Worm (Caenorhabditis elegans): ENCODE results near the gene srx-32.

The srx-32 gene

DNA sequence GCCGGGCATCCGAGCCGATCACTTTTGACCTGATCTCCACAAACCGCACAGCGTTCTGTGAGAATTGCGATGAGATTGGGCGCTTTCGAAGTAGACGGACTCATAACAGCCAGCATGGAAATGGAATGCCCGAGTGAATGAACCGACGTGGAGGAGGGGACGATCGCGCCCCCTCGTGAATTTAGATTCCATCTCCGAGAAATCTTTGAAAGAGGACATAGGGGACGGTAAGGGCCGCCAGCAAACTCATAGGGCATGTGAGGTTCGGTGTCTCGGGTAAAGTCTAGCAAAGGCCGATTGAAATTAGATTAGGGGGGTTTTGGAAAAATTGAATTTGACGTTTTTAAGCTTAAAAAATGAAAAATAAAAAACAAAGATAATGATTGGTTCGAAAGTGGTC lies 16.0 kb downstream of the srx-32 start, which contains the start of gene nhr-270:
nhr-270 (minus strand) TSS at position 257 of the 400 bp plus-strand sequence.
- TF ChIP-seq syd-9 (tag; optimal IDR thresholded peaks at IDR 0.05) = no peak
- no peak for TF ChIP-seq unc-86 (tag; optimal IDR thresholded peaks at IDR 0.05)
- TF ChIP-seq unc-55 (GFP tag; optimal IDR thresholded peaks at IDR 0.05) = no peak
- TF ChIP-seq tbx-2 (tag; optimal IDR thresholded peaks at IDR 0.05) = no peak
- no peak for TF ChIP-seq nhr-232 (tag; optimal IDR thresholded peaks at IDR 0.05)
- TF ChIP-seq ceh-14 (tag; optimal IDR thresholded peaks at IDR 0.05) = no peak
- no peak for TF ChIP-seq unc-3 (GFP tag; conservative IDR thresholded peaks at IDR 0.05)
- TF ChIP-seq unc-3 (tag; optimal IDR thresholded peaks at IDR 0.05) = no peak
- TF ChIP-seq pag-3 (tag; optimal IDR thresholded peaks at IDR 0.05; ENCODE audit: borderline replicate concordance) = no peak
- TF ChIP-seq pha-2 (tag; optimal IDR thresholded peaks at IDR 0.05) = no peak
- TF ChIP-seq sox-4 (tag; optimal IDR thresholded peaks at IDR 0.05) = no peak
- no peak for TF ChIP-seq ceh-18 (tag; optimal IDR thresholded peaks at IDR 0.05)
- TF ChIP-seq ceh-2 (tag; optimal IDR thresholded peaks at IDR 0.05) = no peak
- TF ChIP-seq pha-4 (tag; optimal IDR thresholded peaks at IDR 0.05) = no peak
- TF ChIP-seq unc-42 (tag; optimal IDR thresholded peaks at IDR 0.05) = no peak

DNA sequence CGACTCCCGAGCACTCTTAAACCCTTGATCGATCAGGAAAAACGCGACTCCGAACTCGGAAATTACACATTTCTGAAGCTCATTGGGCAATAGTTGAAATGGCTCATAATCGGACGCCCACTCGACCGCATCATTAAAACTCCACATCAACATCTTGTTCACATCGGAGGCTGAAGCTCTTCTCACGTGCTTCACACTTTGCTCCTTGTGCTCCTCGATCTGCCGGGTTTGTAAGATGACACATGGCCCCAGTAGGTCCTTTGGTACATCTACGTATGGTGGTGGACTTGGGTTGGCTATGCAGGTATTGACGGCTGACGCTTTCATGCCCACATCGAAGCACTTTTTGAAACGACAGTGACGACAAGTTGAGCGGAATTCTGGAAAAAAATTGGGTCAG lies 17.1 kb downstream of the srx-32 start:
- TF ChIP-seq unc-86 (tag; optimal IDR thresholded peaks at IDR 0.05) (no peak), ceh-14 (tag; optimal IDR thresholded peaks at IDR 0.05) (no peak), ceh-19 (GFP tag; optimal IDR thresholded peaks at IDR 0.05) (no peak)

DNA sequence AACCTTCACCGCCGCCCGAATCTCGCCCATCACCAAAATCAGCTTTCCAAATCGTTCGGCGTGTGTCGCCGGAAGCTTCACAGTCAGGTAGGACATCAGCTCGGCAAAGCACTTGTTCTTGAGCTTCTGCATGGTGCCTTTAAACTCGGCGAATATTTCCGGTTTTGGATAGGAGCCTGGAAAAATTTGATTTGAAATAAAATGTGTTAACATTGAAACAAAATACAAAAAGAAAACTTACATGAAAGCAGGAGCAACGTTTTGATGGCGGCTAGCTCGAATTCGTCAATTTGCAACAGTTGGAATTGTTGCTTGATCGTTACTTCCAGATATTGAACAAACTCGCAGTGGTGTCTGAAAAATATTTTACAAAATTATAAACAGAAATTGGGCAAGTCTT lies 17.8 kb downstream of the srx-32 start:
- TF ChIP-seq hlh-30 (tag; optimal IDR thresholded peaks at IDR 0.05; ENCODE audit: insufficient read depth) (no peak), eyg-1 (tag; optimal IDR thresholded peaks at IDR 0.05) (no peak)

DNA sequence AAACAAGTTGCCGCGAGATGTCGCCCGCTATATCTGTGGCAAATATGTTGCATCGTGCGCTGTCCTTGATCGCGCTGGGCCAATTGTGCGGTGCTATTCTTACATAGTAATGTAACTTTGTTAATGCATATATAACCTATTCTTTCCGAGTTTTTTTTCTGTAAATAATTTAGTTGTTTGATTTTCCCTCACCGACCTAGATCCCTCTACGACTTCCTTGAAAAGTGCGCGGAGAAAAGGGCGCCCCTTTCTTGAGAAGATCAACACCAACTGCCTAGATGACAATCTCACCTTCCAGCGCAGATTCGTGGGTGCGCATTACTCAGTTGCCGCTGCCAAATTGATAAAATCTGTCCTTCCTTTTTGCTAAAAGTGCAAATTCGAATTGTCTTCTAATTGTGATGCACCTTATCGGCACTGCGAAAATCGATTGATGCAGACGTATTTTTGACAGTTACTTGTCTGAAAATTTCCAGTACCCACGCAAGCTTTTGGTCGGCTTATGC lies 18.9 kb downstream of the srx-32 start:
- TF ChIP-seq dve-1 (tag; optimal IDR thresholded peaks at IDR 0.05) (no peak), zip-5 (tag; optimal IDR thresholded peaks at IDR 0.05) (no peak), madf-2 (tag; optimal IDR thresholded peaks at IDR 0.05) (no peak), ceh-45 (GFP tag; IDR thresholded peaks at IDR 0.05) (no peak), pros-1 (tag; optimal IDR thresholded peaks at IDR 0.05) (no peak), nhr-232 (tag; optimal IDR thresholded peaks at IDR 0.05) (no peak), ahr-1 (tag; optimal IDR thresholded peaks at IDR 0.05) (no peak), rnt-1 (tag; optimal IDR thresholded peaks at IDR 0.05) (no peak), lin-11 (tag; optimal IDR thresholded peaks at IDR 0.05) (no peak), sox-4 (tag; optimal IDR thresholded peaks at IDR 0.05) (no peak), hlh-8 (tag; optimal IDR thresholded peaks at IDR 0.05) (no peak), K09A11.1 (tag; optimal IDR thresholded peaks at IDR 0.05; ENCODE audit: insufficient read depth) (no peak), hlh-15 (tag; optimal IDR thresholded peaks at IDR 0.05) (no peak), unc-3 (GFP tag; conservative IDR thresholded peaks at IDR 0.05) (no peak), unc-3 (tag; optimal IDR thresholded peaks at IDR 0.05) (no peak), ama-1 (optimal IDR thresholded peaks at IDR 0.05) (no peak), gmeb-2 (tag; optimal IDR thresholded peaks at IDR 0.05) (no peak), hlh-13 (GFP tag; optimal IDR thresholded peaks at IDR 0.05) (no peak), nhr-11 (tag; optimal IDR thresholded peaks at IDR 0.05) (no peak)

DNA sequence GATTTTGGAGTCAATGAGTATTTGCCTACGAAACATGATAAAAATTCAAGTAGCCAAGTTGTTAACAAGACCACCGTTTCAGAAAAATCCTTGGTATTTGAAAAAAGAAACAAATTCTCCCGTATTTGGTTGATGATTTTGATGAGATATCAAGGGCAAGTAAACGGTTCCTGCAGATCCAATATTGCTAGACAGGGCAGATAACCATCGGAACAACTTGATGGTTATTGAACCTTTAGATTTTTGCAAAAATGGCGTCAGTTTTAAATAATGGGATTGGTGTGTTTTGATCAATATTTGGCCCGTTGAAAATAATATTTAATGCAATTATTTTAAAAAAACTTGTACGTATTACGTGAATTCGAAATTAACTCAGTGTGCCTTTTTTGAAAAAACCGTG lies 20.3 kb downstream of the srx-32 start:
- TF ChIP-seq C38D4.7 (GFP tag; optimal IDR thresholded peaks at IDR 0.05) (no peak), ets-4 (tag; optimal IDR thresholded peaks at IDR 0.05) (no peak), ceh-2 (tag; optimal IDR thresholded peaks at IDR 0.05) (no peak), tbx-7 (tag; optimal IDR thresholded peaks at IDR 0.05) (no peak), nhr-11 (tag; optimal IDR thresholded peaks at IDR 0.05) (no peak), ceh-6 (GFP tag; optimal IDR thresholded peaks at IDR 0.05) (no peak), pros-1 (tag; optimal IDR thresholded peaks at IDR 0.05) (no peak), sox-4 (tag; optimal IDR thresholded peaks at IDR 0.05) (no peak), gmeb-2 (tag; optimal IDR thresholded peaks at IDR 0.05) (no peak)
